Worm (Caenorhabditis elegans) whole organism, midembryonic: Measurements from ENCODE around the gene nifk-1.

ENCODE experiments used
- T22C8.4 ChIP-seq: fragments of 200-800 bp; sonication (Bioruptor generic); IDR thresholded peaks from 2 replicates; pipeline ENCODE4 v1.3.6; 2022; ENCODE audit warnings: missing genetic modification characterization, missing compliant biosample characterization
- cog-1 ChIP-seq: sonication (generic microtip); optimal IDR thresholded peaks from 2 replicates; lab custom pipeline; 2016; ENCODE audit warnings: missing genetic modification characterization, missing compliant biosample characterization
- klf-2 ChIP-seq: fragments of 200-800 bp; sonication (Bioruptor generic); conservative IDR thresholded peaks from 2 replicates; pipeline ENCODE4 v1.3.6; 2022; ENCODE audit warnings: missing genetic modification reagents, missing genetic modification characterization, missing compliant biosample characterization
- med-1 ChIP-seq: sonication (generic microtip); optimal IDR thresholded peaks from 2 replicates; lab custom pipeline; 2017; ENCODE audit warnings: missing genetic modification characterization, mild to moderate bottlenecking, missing compliant biosample characterization, antibody characterized with exemption, missing genetic modification reagents; ENCODE audit not compliant: insufficient read depth
- ztf-23 ChIP-seq: fragments of 200-800 bp; sonication (Bioruptor generic); IDR thresholded peaks from 2 replicates; pipeline ENCODE4 v1.3.6; 2022; ENCODE audit warnings: missing genetic modification reagents, missing genetic modification characterization, missing compliant biosample characterization
- ztf-29 ChIP-seq: fragments of 200-800 bp; sonication (Bioruptor generic); IDR thresholded peaks from 2 replicates; pipeline ENCODE4 v1.3.6; 2022; ENCODE audit warnings: missing genetic modification reagents, missing genetic modification characterization, missing compliant biosample characterization

DNA sequence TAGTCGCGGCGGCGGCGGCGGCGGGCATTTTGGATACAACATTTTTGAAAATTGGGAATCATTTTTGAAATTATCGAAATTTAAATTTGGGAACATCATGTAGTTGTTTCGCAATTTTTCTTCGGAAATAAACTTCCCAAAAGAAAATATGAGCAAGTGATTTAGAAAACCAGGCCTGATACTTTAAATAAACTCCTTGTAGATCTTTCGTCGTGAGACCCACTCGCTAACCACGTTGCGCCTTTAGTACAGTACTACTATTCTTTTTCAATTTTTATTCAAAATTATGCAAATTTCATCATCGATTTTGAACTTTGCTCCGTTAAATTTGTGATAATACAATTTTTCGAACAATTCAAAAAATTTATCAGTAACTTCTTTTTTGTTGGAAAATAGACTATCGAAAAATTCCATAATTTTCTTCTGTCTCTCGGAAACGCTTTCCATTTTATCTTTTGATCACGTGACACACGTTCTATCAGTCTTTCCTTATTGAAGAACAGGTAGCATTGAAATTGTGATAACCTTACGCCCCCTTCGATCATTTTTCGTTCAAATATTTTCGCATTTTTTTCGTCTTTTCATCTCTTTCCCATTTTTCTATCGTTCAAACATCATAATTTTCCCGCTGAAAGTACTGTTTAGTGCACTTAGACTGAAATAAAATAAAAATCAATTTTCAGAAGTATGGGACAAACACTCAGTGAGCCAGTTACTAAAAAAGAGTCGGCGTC lies 43.1 kb downstream of the nifk-1 start, which contains the start of gene ppm-2:
- TF ChIP-seq cog-1 (tag; lab: Kevin White, UChicago), result no peak
- no peak for TF ChIP-seq med-1 (GFP tag; lab: Kevin White, UChicago)
- no peak for TF ChIP-seq ztf-29 (GFP tag; lab: Robert Waterston, UW)
- no peak for TF ChIP-seq T22C8.4 (GFP tag; lab: Robert Waterston, UW)
- no peak for TF ChIP-seq ztf-23 (GFP tag; lab: Robert Waterston, UW)
- TF ChIP-seq klf-2 (GFP tag; lab: Robert Waterston, UW), result no peak
